Worm (Caenorhabditis elegans) whole organism, young adult: ENCODE data around the gene frm-8.

Experiments used
- Y95B8A.8 ChIP-seq: fragments of 200-800 bp; sonication (Bioruptor generic); IDR thresholded peaks from 2 replicates; pipeline ENCODE4 v1.3.6; 2022; ENCODE audit warnings: missing genetic modification reagents, missing genetic modification characterization, missing compliant biosample characterization
- athp-1 ChIP-seq: sonication (generic microtip); optimal IDR thresholded peaks from 2 replicates; lab custom pipeline; 2017; ENCODE audit warnings: mild to moderate bottlenecking, missing genetic modification characterization, missing compliant biosample characterization
- cebp-1 ChIP-seq, 2 experiments: fragments of 200-800 bp in 1 of 2; sonication (Bioruptor generic) in 1 of 2; sonication (generic microtip) in 1 of 2; IDR thresholded peaks in 1 of 2; optimal IDR thresholded peaks in 1 of 2; 2 replicates each; pipeline versions ENCODE4 v1.3.6 to Lab custom; 2017 to 2022; ENCODE audit warnings: missing compliant biosample characterization in 2 of 2, missing genetic modification characterization in 2 of 2, mild to moderate bottlenecking in 1 of 2, missing genetic modification reagents in 1 of 2, moderate library complexity in 1 of 2
- him-1 ChIP-seq: sonication (generic microtip); optimal IDR thresholded peaks from 2 replicates; lab custom pipeline; 2016; ENCODE audit warnings: missing genotype, missing genetic modification reagents, missing genetic modification characterization, missing compliant biosample characterization
- mcd-1 ChIP-seq: fragments of 200-800 bp; sonication (Bioruptor generic); IDR thresholded peaks from 2 replicates; pipeline ENCODE4 v1.3.6; 2022; ENCODE audit warnings: missing genetic modification reagents, missing genetic modification characterization, missing compliant biosample characterization

DNA sequence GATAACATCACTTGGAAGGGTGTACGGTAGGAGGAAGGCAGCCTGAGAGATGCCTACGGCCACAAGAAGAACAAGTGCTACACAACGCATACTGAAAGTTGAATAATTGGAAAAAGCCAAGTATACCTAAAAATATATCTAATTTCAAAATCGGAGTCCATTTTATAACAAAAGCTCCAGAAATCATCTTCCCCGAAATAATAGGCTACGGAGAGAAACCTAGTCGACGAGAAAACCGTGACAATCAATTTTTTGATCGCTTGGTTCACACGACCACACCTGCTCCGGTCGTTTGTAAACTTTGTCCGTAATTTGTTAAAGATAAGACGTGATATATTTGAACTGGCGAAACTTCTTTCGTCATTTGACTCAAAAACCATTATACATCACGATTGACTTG, 39.4 kb upstream of the frm-8 start, which contains the start of gene nspg-7.2:
- no peak for TF ChIP-seq him-1 (tag; lab: Kevin White, UChicago)
- TF ChIP-seq athp-1: no peak
- TF ChIP-seq cebp-1 (GFP tag; IDR thresholded peaks at IDR 0.05; lab: Robert Waterston, UW): no peak
- no peak for TF ChIP-seq cebp-1 (tag; optimal IDR thresholded peaks at IDR 0.05; lab: Kevin White, UChicago)
- no peak for TF ChIP-seq mcd-1
- TF ChIP-seq Y95B8A.8 (GFP tag; lab: Robert Waterston, UW): no peak
